Worm (Caenorhabditis elegans) whole organism, L4/young adult: ENCODE data around the gene Y46E12A.5.

Experiments used
- W03F9.2 ChIP-seq: fragments of 150-350 bp; optimal IDR thresholded peaks from 2 replicates; lab custom pipeline; 2014; ENCODE audit warnings: missing biosample characterization, missing genetic modification characterization
- dao-5 ChIP-seq: sonication (generic microtip); optimal IDR thresholded peaks from 2 replicates; lab custom pipeline; 2016; ENCODE audit warnings: missing genotype, missing genetic modification characterization, moderate library complexity, missing compliant biosample characterization

DNA sequence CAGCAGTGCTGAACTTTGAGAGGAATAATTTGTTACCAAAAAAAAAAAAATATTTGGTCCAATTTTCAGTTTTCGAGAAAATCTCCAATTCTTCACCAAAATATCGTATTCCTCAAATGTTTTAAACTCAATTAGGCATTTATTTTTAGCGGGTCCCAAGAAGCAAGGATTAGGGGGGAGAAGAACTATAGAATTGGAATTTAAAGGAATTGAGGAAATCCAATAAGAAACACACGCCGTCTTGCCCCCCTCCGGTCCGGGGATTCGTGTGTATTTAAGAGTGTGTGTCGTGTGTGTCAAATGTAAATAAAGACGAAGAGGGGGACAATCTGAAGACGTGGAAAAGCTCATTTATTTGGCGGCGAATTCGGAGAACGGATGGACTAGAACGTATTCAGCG, 24.6 kb downstream of the Y46E12A.5 start:
- TF ChIP-seq W03F9.2 (tag; lab: Kevin White, UChicago): no peak
- no peak for TF ChIP-seq dao-5 (tag; lab: Kevin White, UChicago)
